Fruit fly (Drosophila melanogaster) S2 (cell line): ENCODE data around the gene Dph4.

Experiments
- CG8478 ChIP-seq: fragments of >200 bp; optimal IDR thresholded peaks from 2 replicates; lab custom pipeline; 2018
- CTCF ChIP-seq, 2 experiments: fragments of >200 bp; optimal IDR thresholded peaks; 2 replicates each; lab custom pipeline; 2018

- TF ChIP-seq CTCF (optimal IDR thresholded peaks at IDR 0.05; lab: Kevin White, UChicago), result no peak
- no peak for TF ChIP-seq CG8478 (lab: Kevin White, UChicago)
Measured at dm6 chr3R:5627552-5627951, 3.6 kb upstream of the Dph4 start, which contains the start of gene CG31551.
